Worm (Caenorhabditis elegans) whole organism, early embryonic: ENCODE data around the gene C38C6.3.

ENCODE experiments used
- B0310.2 ChIP-seq: sonication (generic microtip); optimal IDR thresholded peaks from 2 replicates; lab custom pipeline; 2016; ENCODE audit warnings: mild to moderate bottlenecking, missing genetic modification characterization, missing compliant biosample characterization
- ama-1 ChIP-seq: fragments of 150-350 bp; optimal IDR thresholded peaks from 2 replicates; lab custom pipeline; 2014
- ceh-36 ChIP-seq: sonication (generic microtip); optimal IDR thresholded peaks from 2 replicates; lab custom pipeline; 2016; ENCODE audit warnings: missing genetic modification characterization, inconsistent platforms, missing compliant biosample characterization
- flt-1 ChIP-seq: fragments of 200-800 bp; sonication (Bioruptor generic); IDR thresholded peaks from 2 replicates; pipeline ENCODE4 v1.3.6; 2022; ENCODE audit warnings: missing genetic modification characterization, missing compliant biosample characterization
- hnd-1 ChIP-seq: sonication (generic microtip); optimal IDR thresholded peaks from 2 replicates; lab custom pipeline; 2016; ENCODE audit warnings: missing genetic modification characterization, missing compliant biosample characterization
- pes-1 ChIP-seq: fragments of 200-800 bp; sonication (Bioruptor generic); IDR thresholded peaks from 2 replicates; pipeline ENCODE4 v1.3.6; 2022; ENCODE audit warnings: missing genetic modification reagents, missing genetic modification characterization, missing compliant biosample characterization

DNA sequence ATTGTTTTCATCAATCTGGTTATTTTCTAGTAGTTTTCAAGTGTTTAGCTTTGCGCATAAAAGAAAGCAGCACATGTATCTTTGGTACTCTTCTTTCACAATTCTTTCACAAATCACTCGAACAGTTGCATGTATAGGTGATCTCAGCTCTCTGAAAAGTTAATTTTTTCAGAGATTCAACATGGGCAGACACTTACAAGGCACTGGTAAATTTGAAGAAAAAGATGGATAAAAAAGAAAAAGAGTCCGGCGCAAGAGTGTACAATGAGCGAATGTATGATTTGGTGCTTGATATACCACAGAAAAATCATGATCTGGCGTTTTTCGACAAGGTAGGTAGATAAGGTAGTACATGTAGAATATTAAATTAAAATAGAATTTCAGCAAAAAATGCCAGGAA lies 14.8 kb upstream of the C38C6.3 start:
- no peak for TF ChIP-seq ceh-36 (tag; lab: Kevin White, UChicago)
- no peak for TF ChIP-seq ama-1 (lab: Kevin White, UChicago)
- TF ChIP-seq pes-1 (GFP tag; lab: Robert Waterston, UW) = no peak
- TF ChIP-seq hnd-1 (tag; lab: Kevin White, UChicago) = no peak
- TF ChIP-seq flt-1 (GFP tag; lab: Robert Waterston, UW) = no peak
- no peak for TF ChIP-seq B0310.2 (tag; lab: Kevin White, UChicago)
